Worm (Caenorhabditis elegans) whole organism, L1 larva: ENCODE measurements around the gene Y66D12A.6.

Experiments used
- C04F5.9 ChIP-seq: sonication (generic microtip); optimal IDR thresholded peaks from 2 replicates; lab custom pipeline; 2016; ENCODE audit warnings: missing genetic modification characterization, missing compliant biosample characterization
- Y116A8C.19 ChIP-seq: sonication (generic microtip); optimal IDR thresholded peaks from 2 replicates; lab custom pipeline; 2016; ENCODE audit warnings: missing compliant biosample characterization, missing genetic modification characterization, borderline replicate concordance
- alr-1 ChIP-seq: fragments of 200-800 bp; sonication (Bioruptor generic); optimal IDR thresholded peaks from 2 replicates; lab custom pipeline; 2018; ENCODE audit warnings: borderline replicate concordance, mild to moderate bottlenecking, missing genetic modification characterization, missing compliant biosample characterization
- aly-2 ChIP-seq: fragments of 150-350 bp; optimal IDR thresholded peaks from 2 replicates; lab custom pipeline; 2014; ENCODE audit warnings: missing biosample characterization, missing genetic modification characterization
- ceh-63 ChIP-seq: fragments of 200-800 bp; sonication (Bioruptor generic); optimal IDR thresholded peaks from 2 replicates; lab custom pipeline; 2018; ENCODE audit warnings: mild to moderate bottlenecking, missing genetic modification characterization, missing compliant biosample characterization
- ceh-82 ChIP-seq, 3 experiments: fragments of 150-350 bp in 1 of 3; sonication (generic microtip) in 2 of 3; optimal IDR thresholded peaks; 2 replicates each; lab custom pipeline; 2014 to 2017; ENCODE audit warnings: missing biosample characterization in 3 of 3, missing genetic modification characterization in 3 of 3
- ceh-90 ChIP-seq: sonication (generic microtip); optimal IDR thresholded peaks from 2 replicates; lab custom pipeline; 2016; ENCODE audit warnings: missing genetic modification characterization, missing compliant biosample characterization
- ces-1 ChIP-seq: fragments of 150-350 bp; optimal IDR thresholded peaks from 2 replicates; lab custom pipeline; 2014; ENCODE audit warnings: missing biosample characterization, missing genetic modification reagents, missing genetic modification characterization
- dpl-1 ChIP-seq, 3 experiments: fragments of 150-350 bp in 2 of 3; sonication (generic microtip) in 1 of 3; optimal IDR thresholded peaks; 2 replicates each; lab custom pipeline; 2014 to 2017; ENCODE audit warnings: missing biosample characterization in 3 of 3, missing genetic modification characterization in 3 of 3, missing genetic modification reagents in 3 of 3
- efl-1 ChIP-seq, 4 experiments: fragments of 150-350 bp; optimal IDR thresholded peaks in 3 of 4; peaks in 1 of 4; 1 replicate in 1 of 4; 2 replicates in 3 of 4; lab custom pipeline; 2014; ENCODE audit warnings: missing biosample characterization in 2 of 4, missing genetic modification characterization in 2 of 4, missing genetic modification reagents in 2 of 4
- egl-13 ChIP-seq: sonication (generic microtip); optimal IDR thresholded peaks from 2 replicates; lab custom pipeline; 2016; ENCODE audit warnings: missing genotype, missing genetic modification reagents, missing genetic modification characterization, missing compliant biosample characterization
- egl-27 ChIP-seq, 2 experiments: fragments of 150-350 bp in 1 of 2; sonication (generic microtip); optimal IDR thresholded peaks; 3 replicates each; lab custom pipeline; 2017 to 2018; ENCODE audit warnings: missing biosample characterization in 2 of 2, missing genetic modification characterization in 2 of 2, missing genetic modification reagents in 2 of 2
- elt-3 ChIP-seq, 6 experiments: fragments of 150-350 bp in 1 of 6; sonication (generic microtip); optimal IDR thresholded peaks; 2 replicates each; lab custom pipeline; 2017 to 2018; ENCODE audit warnings: missing biosample characterization in 6 of 6, missing genetic modification characterization in 6 of 6, inconsistent platforms in 1 of 6
- hlh-17 ChIP-seq: fragments of 200-800 bp; sonication (Bioruptor generic); optimal IDR thresholded peaks from 2 replicates; lab custom pipeline; 2018; ENCODE audit warnings: missing genetic modification characterization, mild to moderate bottlenecking, missing compliant biosample characterization, moderate library complexity, borderline replicate concordance
- irx-1 ChIP-seq: sonication (generic microtip); optimal IDR thresholded peaks from 2 replicates; lab custom pipeline; 2016; ENCODE audit warnings: missing genetic modification characterization, missing compliant biosample characterization
- jun-1 ChIP-seq: fragments of 150-350 bp; optimal IDR thresholded peaks from 2 replicates; lab custom pipeline; 2014; ENCODE audit warnings: missing biosample characterization, missing genetic modification reagents, missing genetic modification characterization
- lin-35 ChIP-seq, 2 experiments: fragments of 150-350 bp; optimal IDR thresholded peaks; 2 replicates each; lab custom pipeline; 2014; ENCODE audit warnings: missing biosample characterization in 2 of 2, missing genetic modification characterization in 2 of 2, missing genetic modification reagents in 2 of 2
- lir-3 ChIP-seq: sonication (generic microtip); optimal IDR thresholded peaks from 2 replicates; lab custom pipeline; 2016; ENCODE audit warnings: mild to moderate bottlenecking, missing genetic modification characterization, moderate library complexity, missing compliant biosample characterization; ENCODE audit not compliant: poor library complexity
- lsy-2 ChIP-seq, 2 experiments: fragments of 150-350 bp; optimal IDR thresholded peaks; 2 replicates each; lab custom pipeline; 2014; ENCODE audit warnings: missing biosample characterization in 2 of 2, missing genetic modification characterization in 2 of 2
- mab-9 ChIP-seq: fragments of 200-800 bp; sonication (Bioruptor generic); IDR thresholded peaks from 2 replicates; pipeline ENCODE4 v1.3.6; 2022; ENCODE audit warnings: missing genetic modification reagents, missing genetic modification characterization, missing compliant biosample characterization
- mef-2 ChIP-seq: fragments of 150-350 bp; optimal IDR thresholded peaks from 2 replicates; lab custom pipeline; 2014; ENCODE audit warnings: missing biosample characterization, missing genetic modification characterization
- nhr-11 ChIP-seq: fragments of 150-350 bp; optimal IDR thresholded peaks from 2 replicates; lab custom pipeline; 2014; ENCODE audit warnings: missing biosample characterization, missing genetic modification characterization
- nhr-12 ChIP-seq: sonication (generic microtip); optimal IDR thresholded peaks from 2 replicates; lab custom pipeline; 2017; ENCODE audit warnings: missing biosample characterization, missing genetic modification characterization
- nhr-237 ChIP-seq: fragments of 150-350 bp; optimal IDR thresholded peaks from 2 replicates; lab custom pipeline; 2014; ENCODE audit warnings: missing biosample characterization, missing genetic modification characterization
- nhr-71 ChIP-seq: sonication (generic microtip); optimal IDR thresholded peaks from 2 replicates; lab custom pipeline; 2016; ENCODE audit warnings: mild to moderate bottlenecking, missing genetic modification characterization, moderate library complexity, missing compliant biosample characterization
- pax-3 ChIP-seq: fragments of 200-800 bp; sonication (Bioruptor generic); optimal IDR thresholded peaks from 2 replicates; lab custom pipeline; 2018; ENCODE audit warnings: mild to moderate bottlenecking, missing genetic modification characterization, moderate library complexity, missing compliant biosample characterization
- pqm-1 ChIP-seq: sonication (generic microtip); optimal IDR thresholded peaks from 3 replicates; lab custom pipeline; 2017; ENCODE audit warnings: missing biosample characterization, missing genetic modification characterization
- snpc-4 ChIP-seq: fragments of 150-350 bp; optimal IDR thresholded peaks from 2 replicates; lab custom pipeline; 2014; ENCODE audit warnings: missing biosample characterization, missing genetic modification characterization
- sup-37 ChIP-seq: fragments of 200-800 bp; sonication (Bioruptor generic); optimal IDR thresholded peaks from 2 replicates; lab custom pipeline; 2018; ENCODE audit warnings: mild to moderate bottlenecking, missing genetic modification characterization, missing compliant biosample characterization
- tlp-1 ChIP-seq: fragments of 150-350 bp; optimal IDR thresholded peaks from 2 replicates; lab custom pipeline; 2014; ENCODE audit warnings: missing biosample characterization, missing genetic modification characterization
- unc-62 ChIP-seq: fragments of 150-350 bp; optimal IDR thresholded peaks from 2 replicates; lab custom pipeline; 2014; ENCODE audit warnings: missing biosample characterization, missing genetic modification reagents, missing genetic modification characterization
- unc-86 ChIP-seq: sonication (generic microtip); optimal IDR thresholded peaks from 2 replicates; lab custom pipeline; 2016; ENCODE audit warnings: missing genetic modification characterization, missing compliant biosample characterization
- xbp-1 ChIP-seq: sonication (generic microtip); optimal IDR thresholded peaks from 2 replicates; lab custom pipeline; 2016; ENCODE audit warnings: missing genetic modification characterization, missing compliant biosample characterization
- zag-1 ChIP-seq: fragments of 150-350 bp; optimal IDR thresholded peaks from 2 replicates; lab custom pipeline; 2014; ENCODE audit warnings: missing biosample characterization, missing genetic modification characterization
- zip-4 ChIP-seq: fragments of 200-800 bp; sonication (Bioruptor generic); optimal IDR thresholded peaks from 2 replicates; lab custom pipeline; 2018; ENCODE audit warnings: mild to moderate bottlenecking, missing genetic modification characterization, moderate library complexity, missing compliant biosample characterization
- ztf-4 ChIP-seq: fragments of 150-350 bp; optimal IDR thresholded peaks from 2 replicates; lab custom pipeline; 2014; ENCODE audit warnings: missing biosample characterization, missing genetic modification characterization

The Y66D12A.6 gene

ce11 chrIII:11592096-11592495 is 10.9 kb upstream of the Y66D12A.6 start:
- TF ChIP-seq ceh-90 (tag; lab: Kevin White, UChicago) (no peak), ces-1 (no peak), snpc-4 (tag; lab: Kevin White, UChicago) (no peak), pqm-1 (tag; lab: Kevin White, UChicago) (no peak), efl-1 (optimal IDR thresholded peaks at IDR 0.05; lab: Kevin White, UChicago) (no peak), efl-1 (GFP tag; optimal IDR thresholded peaks at IDR 0.05 in 1 of 2; lab: Kevin White, UChicago) (no peak), egl-13 (tag; lab: Kevin White, UChicago) (no peak), Y116A8C.19 (tag; lab: Kevin White, UChicago) (no peak), elt-3 (tag; optimal IDR thresholded peaks at IDR 0.05; lab: Kevin White, UChicago) (no peak), tlp-1 (tag; lab: Kevin White, UChicago) (no peak), nhr-11 (tag; lab: Kevin White, UChicago) (no peak), ceh-82 (tag; optimal IDR thresholded peaks at IDR 0.05; lab: Kevin White, UChicago) (no peak)

ce11 chrIII:11590255-11590654 is 9.1 kb upstream of the Y66D12A.6 start:
- TF ChIP-seq ceh-63 (GFP tag; lab: Kevin White, UChicago) = no peak
- TF ChIP-seq lsy-2 (tag; optimal IDR thresholded peaks at IDR 0.05; lab: Kevin White, UChicago) = no peak
- no peak for TF ChIP-seq zag-1 (tag; lab: Kevin White, UChicago)
- no peak for TF ChIP-seq C04F5.9
- no peak for TF ChIP-seq lin-35 (GFP tag; optimal IDR thresholded peaks at IDR 0.05; lab: Kevin White, UChicago)
- no peak for TF ChIP-seq hlh-17 (GFP tag; lab: Kevin White, UChicago)
- TF ChIP-seq lir-3 = no peak
- TF ChIP-seq nhr-237 (tag; lab: Kevin White, UChicago) = no peak

ce11 chrIII:11589311-11589710 is 8.1 kb upstream of the Y66D12A.6 start:
- TF ChIP-seq alr-1 (tag; lab: Kevin White, UChicago) (no peak), nhr-12 (no peak), zip-4 (GFP tag; lab: Kevin White, UChicago) (no peak), xbp-1 (no peak), irx-1 (no peak), sup-37 (no peak)

ce11 chrIII:11588911-11589310 is 7.7 kb upstream of the Y66D12A.6 start, which contains the start of gene Y66D12A.3:
TSS of gene Y66D12A.3 (plus strand) at chrIII:11589211.
- no peak for TF ChIP-seq egl-27 (tag; optimal IDR thresholded peaks at IDR 0.05; lab: Kevin White, UChicago)
- no peak for TF ChIP-seq ztf-4 (tag; lab: Kevin White, UChicago)
- no peak for TF ChIP-seq lsy-2 (tag; optimal IDR thresholded peaks at IDR 0.05; lab: Kevin White, UChicago)
- TF ChIP-seq lir-3 = no peak
- TF ChIP-seq mab-9 (GFP tag; lab: Robert Waterston, UW) = no peak
- no peak for TF ChIP-seq unc-86
- no peak for TF ChIP-seq mef-2 (tag; lab: Kevin White, UChicago)
- TF ChIP-seq nhr-11 (tag; lab: Kevin White, UChicago) = no peak

ce11 chrIII:11582569-11582968 is 1.4 kb upstream of the Y66D12A.6 start:
- no peak for TF ChIP-seq alr-1 (tag; lab: Kevin White, UChicago)
- TF ChIP-seq unc-62 (GFP tag; lab: Kevin White, UChicago) = no peak
- TF ChIP-seq jun-1 (tag; lab: Kevin White, UChicago) = no peak
- TF ChIP-seq pax-3 (tag; lab: Kevin White, UChicago) = no peak
- TF ChIP-seq dpl-1 (GFP tag; optimal IDR thresholded peaks at IDR 0.05; lab: Kevin White, UChicago) = no peak
- TF ChIP-seq aly-2 (tag; lab: Kevin White, UChicago) = no peak
- TF ChIP-seq nhr-71 = no peak
